Worm (Caenorhabditis elegans) whole organism, L4/young adult: ENCODE results near the gene F28C6.5.

Source experiments
- dao-5 ChIP-seq: sonication (generic microtip); optimal IDR thresholded peaks from 2 replicates; lab custom pipeline; 2016; ENCODE audit warnings: missing genotype, missing genetic modification characterization, moderate library complexity, missing compliant biosample characterization
- him-1 ChIP-seq: sonication (generic microtip); optimal IDR thresholded peaks from 2 replicates; lab custom pipeline; 2016; ENCODE audit warnings: missing genotype, missing genetic modification reagents, missing genetic modification characterization, missing compliant biosample characterization

ce11 chrII:8611330-8611729 lies 12.0 kb downstream of the F28C6.5 start:
- TF ChIP-seq dao-5 (no peak), him-1 (tag; lab: Kevin White, UChicago) (no peak)
